Worm (Caenorhabditis elegans) whole organism, early embryonic: ENCODE results near the gene T24F1.7.

ENCODE experiments used
- B0310.2 ChIP-seq: sonication (generic microtip); optimal IDR thresholded peaks from 2 replicates; lab custom pipeline; 2016; ENCODE audit warnings: mild to moderate bottlenecking, missing genetic modification characterization, missing compliant biosample characterization
- F13C5.2 ChIP-seq: sonication (generic microtip); optimal IDR thresholded peaks from 2 replicates; lab custom pipeline; 2017; ENCODE audit warnings: mild to moderate bottlenecking, missing genetic modification characterization, inconsistent platforms, missing compliant biosample characterization
- aly-1 ChIP-seq: sonication (generic microtip); optimal IDR thresholded peaks from 2 replicates; lab custom pipeline; 2016; ENCODE audit warnings: missing genetic modification characterization, missing compliant biosample characterization
- ama-1 ChIP-seq: fragments of 150-350 bp; optimal IDR thresholded peaks from 2 replicates; lab custom pipeline; 2014
- ceh-13 ChIP-seq: fragments of 200-800 bp; sonication (Bioruptor generic); optimal IDR thresholded peaks from 2 replicates; lab custom pipeline; 2018; ENCODE audit warnings: mild to moderate bottlenecking, missing genetic modification characterization, missing compliant biosample characterization
- ceh-36 ChIP-seq: sonication (generic microtip); optimal IDR thresholded peaks from 2 replicates; lab custom pipeline; 2016; ENCODE audit warnings: missing genetic modification characterization, inconsistent platforms, missing compliant biosample characterization
- ets-7 ChIP-seq: sonication (generic microtip); optimal IDR thresholded peaks from 2 replicates; lab custom pipeline; 2016; ENCODE audit warnings: missing genotype, missing genetic modification characterization, missing compliant biosample characterization
- flt-1 ChIP-seq: fragments of 200-800 bp; sonication (Bioruptor generic); IDR thresholded peaks from 2 replicates; pipeline ENCODE4 v1.3.6; 2022; ENCODE audit warnings: missing genetic modification characterization, missing compliant biosample characterization
- hmbx-1 ChIP-seq: sonication (generic microtip); optimal IDR thresholded peaks from 2 replicates; lab custom pipeline; 2016; ENCODE audit warnings: mild to moderate bottlenecking, missing genetic modification characterization, missing compliant biosample characterization
- hmg-4 ChIP-seq: fragments of 200-800 bp; sonication (Bioruptor generic); optimal IDR thresholded peaks from 2 replicates; lab custom pipeline; 2018; ENCODE audit warnings: mild to moderate bottlenecking, missing genetic modification characterization, missing compliant biosample characterization
- hnd-1 ChIP-seq: sonication (generic microtip); optimal IDR thresholded peaks from 2 replicates; lab custom pipeline; 2016; ENCODE audit warnings: missing genetic modification characterization, missing compliant biosample characterization
- pes-1 ChIP-seq: fragments of 200-800 bp; sonication (Bioruptor generic); IDR thresholded peaks from 2 replicates; pipeline ENCODE4 v1.3.6; 2022; ENCODE audit warnings: missing genetic modification reagents, missing genetic modification characterization, missing compliant biosample characterization
- scrt-1 ChIP-seq: fragments of 200-800 bp; sonication (Bioruptor generic); IDR thresholded peaks from 2 replicates; pipeline ENCODE4 v1.3.6; 2022; ENCODE audit warnings: missing genetic modification characterization, missing compliant biosample characterization
- sea-1 ChIP-seq: fragments of 200-800 bp; sonication (Bioruptor generic); conservative IDR thresholded peaks from 2 replicates; pipeline ENCODE4 v1.3.6; 2022; ENCODE audit warnings: missing genetic modification characterization, missing compliant biosample characterization
- tbx-11 ChIP-seq: fragments of 200-800 bp; sonication (Bioruptor generic); IDR thresholded peaks from 2 replicates; pipeline ENCODE4 v1.3.6; 2022; ENCODE audit warnings: missing genetic modification characterization, missing compliant biosample characterization
- tbx-37 ChIP-seq: fragments of 200-800 bp; sonication (Bioruptor generic); conservative IDR thresholded peaks from 2 replicates; pipeline ENCODE4 v1.3.6; 2022; ENCODE audit warnings: missing genetic modification reagents, missing genetic modification characterization, missing compliant biosample characterization
- tra-4 ChIP-seq: sonication (generic microtip); optimal IDR thresholded peaks from 2 replicates; lab custom pipeline; 2017; ENCODE audit warnings: missing genetic modification characterization, missing compliant biosample characterization

The T24F1.7 gene

DNA sequence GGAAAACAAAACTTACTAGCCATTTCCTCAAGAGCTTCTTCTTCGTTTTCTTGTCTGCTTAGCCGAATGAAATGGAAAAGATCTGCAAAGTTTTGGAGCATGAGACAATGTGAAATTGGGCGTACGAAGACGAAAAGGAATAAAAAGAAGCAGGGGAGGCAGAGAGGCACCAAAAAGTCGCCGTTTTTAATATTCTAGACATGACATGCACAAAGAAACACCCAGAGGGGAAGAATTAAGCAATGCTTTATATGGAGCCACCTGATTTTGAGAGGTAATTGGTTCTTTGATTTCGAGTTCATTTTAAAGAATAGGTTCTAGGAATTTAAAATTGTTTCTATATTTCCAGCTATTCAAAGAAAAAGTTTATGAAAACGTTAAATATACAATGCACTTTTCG is 1.8 kb downstream of the T24F1.7 start, which contains the start of gene T24F1.4:
Gene T24F1.4 (minus strand): TSS at position 101 of the 400 bp plus-strand sequence.
- TF ChIP-seq tbx-37 (GFP tag; lab: Robert Waterston, UW) (no peak), aly-1 (tag; lab: Kevin White, UChicago) (no peak), pes-1 (GFP tag; lab: Robert Waterston, UW) (no peak), sea-1 (no peak), scrt-1 (GFP tag; lab: Robert Waterston, UW) (no peak), tbx-11 (GFP tag; lab: Robert Waterston, UW) (no peak), F13C5.2 (tag; lab: Kevin White, UChicago) (no peak), hmbx-1 (tag; lab: Kevin White, UChicago) (no peak), ceh-36 (no peak), ama-1 (no peak), tra-4 (tag; lab: Kevin White, UChicago) (no peak), hmg-4 (GFP tag; lab: Kevin White, UChicago) (no peak), ceh-13 (GFP tag; lab: Kevin White, UChicago) (no peak), B0310.2 (tag; lab: Kevin White, UChicago) (no peak), ets-7 (no peak)

DNA sequence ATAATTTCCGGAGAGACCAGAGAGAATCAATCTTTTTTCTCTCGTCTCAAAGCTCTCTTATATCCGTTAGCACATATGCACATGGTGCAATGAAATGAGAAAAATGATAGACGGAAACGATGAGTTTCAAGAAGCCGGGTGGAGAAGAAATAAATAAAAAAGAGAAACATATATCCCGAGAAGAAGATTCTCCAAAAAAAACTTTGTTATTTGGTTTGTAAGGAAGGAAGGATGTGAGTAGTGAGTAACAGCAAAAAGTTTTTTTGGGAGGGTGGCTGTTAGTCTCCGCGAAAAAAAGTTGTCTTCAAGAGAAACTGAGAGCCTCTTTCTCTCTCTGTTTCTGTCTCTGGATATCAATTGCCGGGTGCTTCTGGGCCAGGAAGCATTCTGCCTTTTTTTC is 4.3 kb downstream of the T24F1.7 start:
- TF ChIP-seq scrt-1 (GFP tag; lab: Robert Waterston, UW) (no peak), ama-1 (no peak), pes-1 (GFP tag; lab: Robert Waterston, UW) (no peak), tbx-11 (GFP tag; lab: Robert Waterston, UW) (no peak), B0310.2 (tag; lab: Kevin White, UChicago) (no peak), aly-1 (tag; lab: Kevin White, UChicago) (no peak), tbx-37 (GFP tag; lab: Robert Waterston, UW) (no peak), hnd-1 (tag; lab: Kevin White, UChicago) (no peak), ceh-36 (no peak), hmbx-1 (tag; lab: Kevin White, UChicago) (no peak), ceh-13 (GFP tag; lab: Kevin White, UChicago) (no peak), flt-1 (no peak), tra-4 (tag; lab: Kevin White, UChicago) (no peak), ets-7 (no peak), hmg-4 (GFP tag; lab: Kevin White, UChicago) (no peak)

DNA sequence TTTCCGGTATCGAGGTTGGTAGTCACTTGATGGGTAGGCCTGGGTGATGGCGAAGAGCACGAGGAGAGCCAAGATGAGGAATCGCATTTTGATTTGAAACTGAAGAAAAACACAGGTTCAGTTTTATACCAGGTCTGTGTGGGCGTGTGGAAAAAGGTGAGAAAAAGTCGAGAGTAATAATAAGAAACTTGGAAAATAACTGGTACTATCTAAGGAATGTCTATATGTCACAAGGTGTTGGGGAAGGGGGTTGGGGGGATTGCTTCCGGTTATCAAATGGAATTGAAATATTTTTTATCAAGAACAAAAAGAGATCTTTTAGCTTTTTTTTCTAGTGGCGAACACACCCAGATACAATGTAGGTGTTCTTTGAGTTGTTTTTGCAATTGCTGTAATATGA is 7.3 kb downstream of the T24F1.7 start, which contains the start of gene nlp-51:
Gene nlp-51 (minus strand): TSS at position 101 of the 400 bp plus-strand sequence.
- no peak for TF ChIP-seq F13C5.2 (tag; lab: Kevin White, UChicago)
- TF ChIP-seq hmg-4 (GFP tag; lab: Kevin White, UChicago), result no peak
- no peak for TF ChIP-seq hmbx-1 (tag; lab: Kevin White, UChicago)
- TF ChIP-seq aly-1 (tag; lab: Kevin White, UChicago), result no peak
- no peak for TF ChIP-seq scrt-1 (GFP tag; lab: Robert Waterston, UW)
- no peak for TF ChIP-seq ama-1
- TF ChIP-seq B0310.2 (tag; lab: Kevin White, UChicago), result no peak

DNA sequence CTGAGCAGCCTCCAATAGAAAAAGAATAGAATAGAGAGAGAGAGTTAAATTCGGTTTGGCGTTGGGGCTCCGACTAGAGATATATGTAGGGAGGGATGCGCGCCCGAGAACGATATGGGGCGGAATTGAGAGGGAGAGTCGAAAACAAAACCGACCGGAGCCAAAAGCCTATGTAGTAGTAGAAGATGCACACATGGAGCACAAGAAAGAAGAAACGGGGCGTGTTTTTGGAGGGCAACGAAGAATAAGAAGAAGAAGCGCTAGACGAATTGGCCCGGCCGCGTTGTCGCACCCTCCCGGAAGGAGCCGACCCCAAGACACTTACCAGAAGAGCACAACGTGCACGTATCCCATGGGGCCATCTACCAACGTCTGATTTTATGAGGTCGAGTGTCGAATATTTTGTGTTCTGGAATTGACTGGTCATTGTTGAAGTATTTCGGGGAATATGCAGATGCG is 16.7 kb downstream of the T24F1.7 start, which contains the start of gene tag-180:
Gene tag-180 (minus strand): TSS at position 409 of the 459 bp plus-strand sequence.
- TF ChIP-seq tbx-11 (GFP tag; lab: Robert Waterston, UW), result no peak

DNA sequence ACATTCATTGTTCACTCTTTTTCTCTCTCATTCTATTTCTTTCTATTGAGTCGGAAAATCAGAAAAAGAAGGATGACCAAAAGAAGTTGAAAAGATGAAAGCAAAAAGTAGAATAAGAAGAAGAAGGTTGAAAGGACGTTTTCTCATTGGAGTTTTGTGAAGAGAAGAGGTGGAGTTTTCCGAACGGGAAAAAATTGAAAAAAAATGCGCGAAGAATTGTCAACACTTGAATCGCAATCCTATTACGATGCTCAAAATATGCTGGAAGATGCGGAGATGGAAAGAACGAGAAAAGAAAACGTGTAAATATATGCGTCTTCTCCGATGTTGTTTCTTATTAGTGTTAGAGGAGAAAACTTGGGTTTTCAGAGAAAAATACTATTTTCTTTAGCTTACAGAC is 21.1 kb downstream of the T24F1.7 start:
- no peak for TF ChIP-seq scrt-1 (GFP tag; lab: Robert Waterston, UW)
- no peak for TF ChIP-seq flt-1
- no peak for TF ChIP-seq hmg-4 (GFP tag; lab: Kevin White, UChicago)
- TF ChIP-seq tbx-11 (GFP tag; lab: Robert Waterston, UW), result no peak
- no peak for TF ChIP-seq ets-7
- TF ChIP-seq ceh-13 (GFP tag; lab: Kevin White, UChicago), result no peak

DNA sequence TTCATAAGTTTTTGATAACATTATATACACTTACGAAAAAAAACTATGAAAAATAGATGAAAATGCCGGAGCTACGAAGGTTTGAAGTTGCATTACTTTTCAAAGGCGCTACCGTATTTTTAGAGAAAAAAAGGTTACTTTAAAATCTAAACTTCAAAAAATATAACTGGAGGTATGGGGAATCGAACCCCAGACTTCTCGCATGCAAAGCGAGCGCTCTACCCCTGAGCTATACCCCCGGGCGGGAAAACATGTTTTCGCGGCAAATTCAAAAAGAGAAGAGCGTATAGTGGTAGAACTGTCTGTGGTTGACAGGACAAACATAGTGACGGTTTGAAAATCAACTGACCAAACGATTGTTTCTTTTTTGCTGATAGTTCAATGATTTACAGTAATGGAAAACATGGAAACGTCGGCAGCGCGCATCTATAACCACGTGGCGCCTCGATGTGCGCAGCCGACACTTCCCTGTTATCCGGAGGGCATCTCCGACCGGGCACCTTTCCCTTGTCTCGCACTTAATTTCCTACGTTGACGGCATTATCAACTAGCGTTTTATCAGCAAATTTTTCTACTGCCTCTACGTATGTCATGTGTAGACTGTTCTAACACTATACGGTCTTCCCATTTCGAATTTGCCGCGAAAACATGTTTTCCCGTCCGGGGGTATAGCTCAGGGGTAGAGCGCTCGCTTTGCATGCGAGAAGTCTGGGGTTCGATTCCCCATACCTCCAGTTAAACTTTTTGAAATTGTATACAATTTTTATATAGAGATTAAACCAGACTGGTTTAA is 21.7 kb downstream of the T24F1.7 start:
- TF ChIP-seq ama-1, result no peak
- no peak for TF ChIP-seq ceh-36
- TF ChIP-seq flt-1, result no peak
- no peak for TF ChIP-seq hmbx-1 (tag; lab: Kevin White, UChicago)
- no peak for TF ChIP-seq scrt-1 (GFP tag; lab: Robert Waterston, UW)
- TF ChIP-seq tbx-11 (GFP tag; lab: Robert Waterston, UW), result no peak
- no peak for TF ChIP-seq aly-1 (tag; lab: Kevin White, UChicago)
- TF ChIP-seq pes-1 (GFP tag; lab: Robert Waterston, UW), result no peak
- no peak for TF ChIP-seq hmg-4 (GFP tag; lab: Kevin White, UChicago)
- TF ChIP-seq F13C5.2 (tag; lab: Kevin White, UChicago), result no peak

DNA sequence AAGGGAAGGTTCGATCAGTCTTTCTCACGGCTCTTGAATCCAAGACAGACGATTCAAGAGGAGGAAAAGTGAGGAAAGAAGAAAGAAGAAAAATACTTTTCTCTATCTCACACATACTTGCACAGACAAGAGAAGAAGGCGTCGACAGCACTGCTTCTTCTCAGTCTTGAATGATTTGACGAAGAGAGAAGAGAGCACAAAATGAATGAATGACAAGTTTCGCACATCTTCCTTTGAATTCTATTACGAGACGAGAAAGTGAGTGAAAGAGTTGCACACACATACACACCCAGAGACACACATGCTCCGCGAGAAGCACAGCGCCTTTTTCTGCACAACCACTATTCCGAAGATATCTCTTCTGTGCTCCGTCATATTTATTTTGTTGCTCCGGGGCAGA is 23.3 kb downstream of the T24F1.7 start:
- TF ChIP-seq hnd-1 (tag; lab: Kevin White, UChicago) (no peak), aly-1 (tag; lab: Kevin White, UChicago) (no peak), ama-1 (no peak), tra-4 (tag; lab: Kevin White, UChicago) (no peak), hmbx-1 (tag; lab: Kevin White, UChicago) (no peak), F13C5.2 (tag; lab: Kevin White, UChicago) (no peak), ets-7 (no peak), hmg-4 (GFP tag; lab: Kevin White, UChicago) (no peak), tbx-37 (GFP tag; lab: Robert Waterston, UW) (no peak), sea-1 (no peak), pes-1 (GFP tag; lab: Robert Waterston, UW) (no peak), scrt-1 (GFP tag; lab: Robert Waterston, UW) (no peak), tbx-11 (GFP tag; lab: Robert Waterston, UW) (no peak), ceh-13 (GFP tag; lab: Kevin White, UChicago) (no peak), flt-1 (no peak)
